Fruit fly (Drosophila melanogaster) whole organism, embryonic: ENCODE measurements around the gene CG12069.

Source experiments
- Asciz ChIP-seq: fragments of 200-800 bp; sonication (Bioruptor generic); optimal IDR thresholded peaks from 2 replicates; lab custom pipeline; 2017; ENCODE audit warnings: missing biosample characterization, mild to moderate bottlenecking, missing genetic modification characterization, missing genetic modification reagents
- B-H1 ChIP-seq: fragments of 200-800 bp; sonication (Bioruptor generic); IDR thresholded peaks from 3 replicates; pipeline ENCODE4 v1.3.6; 2022; ENCODE audit warnings: missing biosample characterization, missing genetic modification characterization
- Blimp-1 ChIP-seq: fragments of 200-800 bp; sonication (Bioruptor generic); optimal IDR thresholded peaks from 3 replicates; lab custom pipeline; 2018; ENCODE audit warnings: missing biosample characterization, missing genetic modification characterization, mild to moderate bottlenecking, moderate library complexity, missing genetic modification reagents
- CG10267 ChIP-seq: fragments of 200-800 bp; sonication (Bioruptor generic); optimal IDR thresholded peaks from 2 replicates; lab custom pipeline; 2018; ENCODE audit warnings: missing biosample characterization, mild to moderate bottlenecking, missing genetic modification characterization, moderate library complexity
- CG10274 ChIP-seq: fragments of 200-800 bp; sonication (Bioruptor generic); optimal IDR thresholded peaks from 3 replicates; lab custom pipeline; 2017; ENCODE audit warnings: missing biosample characterization, mild to moderate bottlenecking, missing genetic modification characterization
- CG16863 ChIP-seq: fragments of 200-800 bp; sonication (Bioruptor generic); optimal IDR thresholded peaks from 3 replicates; lab custom pipeline; 2016; ENCODE audit warnings: missing biosample characterization, missing genetic modification characterization
- CG2120 ChIP-seq: fragments of 200-800 bp; sonication (Bioruptor generic); optimal IDR thresholded peaks from 3 replicates; lab custom pipeline; 2016; ENCODE audit warnings: missing biosample characterization, missing genetic modification characterization
- CG2712 ChIP-seq: fragments of 200-800 bp; optimal IDR thresholded peaks from 3 replicates; lab custom pipeline; 2019; ENCODE audit warnings: missing biosample characterization, mild to moderate bottlenecking, missing genetic modification characterization, moderate library complexity
- CG30020 ChIP-seq: fragments of 200-800 bp; optimal IDR thresholded peaks from 2 replicates; lab custom pipeline; 2019; ENCODE audit warnings: missing biosample characterization, mild to moderate bottlenecking, missing genetic modification characterization, moderate library complexity
- CG31441 ChIP-seq: fragments of 200-800 bp; sonication (Bioruptor generic); IDR thresholded peaks from 2 replicates; pipeline ENCODE4 v1.3.6; 2022; ENCODE audit warnings: missing biosample characterization, missing genetic modification characterization
- CG3163 ChIP-seq: fragments of 200-800 bp; sonication (Bioruptor generic); optimal IDR thresholded peaks from 3 replicates; lab custom pipeline; 2016; ENCODE audit warnings: missing biosample characterization, missing genetic modification characterization
- CG3847 ChIP-seq: fragments of 200-800 bp; sonication (Bioruptor generic); IDR thresholded peaks from 2 replicates; pipeline ENCODE4 v1.3.6; 2022; ENCODE audit warnings: missing biosample characterization, missing genetic modification characterization
- CG4404 ChIP-seq: fragments of 200-800 bp; sonication (Bioruptor generic); IDR thresholded peaks from 2 replicates; pipeline ENCODE4 v1.3.6; 2022; ENCODE audit warnings: missing biosample characterization, missing genetic modification characterization
- CG4424 ChIP-seq: fragments of 200-800 bp; sonication (Bioruptor generic); optimal IDR thresholded peaks from 3 replicates; lab custom pipeline; 2016; ENCODE audit warnings: missing biosample characterization, missing genetic modification characterization
- CG4730 ChIP-seq: fragments of 200-800 bp; sonication (Bioruptor generic); IDR thresholded peaks from 2 replicates; pipeline ENCODE4 v1.3.6; 2022; ENCODE audit warnings: missing biosample characterization, missing genetic modification characterization
- CG4820 ChIP-seq: fragments of 200-800 bp; sonication (Bioruptor generic); optimal IDR thresholded peaks from 3 replicates; lab custom pipeline; 2016; ENCODE audit warnings: missing biosample characterization, missing genetic modification characterization
- CG4854 ChIP-seq: fragments of 200-800 bp; sonication (Bioruptor generic); optimal IDR thresholded peaks from 2 replicates; lab custom pipeline; 2016; ENCODE audit warnings: missing biosample characterization, missing genetic modification characterization, inconsistent platforms
- CG7745 ChIP-seq: fragments of 200-800 bp; sonication (Bioruptor generic); optimal IDR thresholded peaks from 2 replicates; lab custom pipeline; 2018; ENCODE audit warnings: missing biosample characterization, mild to moderate bottlenecking, missing genetic modification characterization, moderate library complexity
- CG7839 ChIP-seq: fragments of 200-800 bp; sonication (Bioruptor generic); optimal IDR thresholded peaks from 3 replicates; lab custom pipeline; 2018; ENCODE audit warnings: missing biosample characterization, mild to moderate bottlenecking, missing genetic modification characterization, moderate library complexity
- D19A ChIP-seq: fragments of 200-800 bp; optimal IDR thresholded peaks from 3 replicates; lab custom pipeline; 2019; ENCODE audit warnings: missing biosample characterization, mild to moderate bottlenecking, missing genetic modification characterization, moderate library complexity
- Drgx ChIP-seq: fragments of 200-800 bp; sonication (Bioruptor generic); IDR thresholded peaks from 2 replicates; pipeline ENCODE4 v1.3.6; 2022; ENCODE audit warnings: missing biosample characterization, missing genetic modification characterization
- Ets65A ChIP-seq: fragments of 200-800 bp; sonication (Bioruptor generic); peaks from one replicate; lab custom pipeline; 2016; ENCODE audit warnings: missing biosample characterization, missing genetic modification characterization
- Fer1 ChIP-seq: fragments of 200-800 bp; sonication (Bioruptor generic); optimal IDR thresholded peaks from 2 replicates; lab custom pipeline; 2017; ENCODE audit warnings: missing biosample characterization, mild to moderate bottlenecking, missing genetic modification characterization
- Fer2 ChIP-seq: fragments of 200-800 bp; sonication (Bioruptor generic); optimal IDR thresholded peaks from 2 replicates; lab custom pipeline; 2018; ENCODE audit warnings: missing biosample characterization, mild to moderate bottlenecking, missing genetic modification characterization, moderate library complexity
- HLHmδ ChIP-seq: fragments of 200-800 bp; sonication (Bioruptor generic); optimal IDR thresholded peaks from 2 replicates; lab custom pipeline; 2018; ENCODE audit warnings: missing biosample characterization, mild to moderate bottlenecking, missing genetic modification characterization, moderate library complexity
- Mes4 ChIP-seq: fragments of 200-800 bp; sonication (Bioruptor generic); optimal IDR thresholded peaks from 2 replicates; lab custom pipeline; 2016; ENCODE audit warnings: missing biosample characterization, missing genetic modification characterization
- NC2α ChIP-seq: fragments of 200-800 bp; sonication (Bioruptor generic); optimal IDR thresholded peaks from 2 replicates; lab custom pipeline; 2016; ENCODE audit warnings: missing biosample characterization, missing genetic modification characterization
- NK7.1 ChIP-seq: fragments of 200-800 bp; sonication (Bioruptor generic); optimal IDR thresholded peaks from 3 replicates; lab custom pipeline; 2016; ENCODE audit warnings: missing biosample characterization, missing genetic modification characterization
- Sox102F ChIP-seq: fragments of 200-800 bp; sonication (Bioruptor generic); optimal IDR thresholded peaks from 2 replicates; lab custom pipeline; 2018; ENCODE audit warnings: missing biosample characterization, mild to moderate bottlenecking, missing genetic modification characterization, moderate library complexity
- ap ChIP-seq: fragments of 200-800 bp; sonication (Bioruptor generic); IDR thresholded peaks from 2 replicates; pipeline ENCODE4 v1.3.6; 2022; ENCODE audit warnings: missing biosample characterization, missing genetic modification characterization
- bsh ChIP-seq, 2 experiments: fragments of 200-800 bp; sonication (Bioruptor generic); optimal IDR thresholded peaks; 2 replicates each; lab custom pipeline; 2017 to 2018; ENCODE audit warnings: mild to moderate bottlenecking in 2 of 2, missing biosample characterization in 2 of 2, missing genetic modification characterization in 2 of 2, moderate library complexity in 1 of 2
- cad ChIP-seq: fragments of >200 bp; optimal IDR thresholded peaks from 2 replicates; lab custom pipeline; 2017; ENCODE audit warnings: missing biosample characterization, missing genetic modification characterization
- crol ChIP-seq: fragments of 200-800 bp; sonication (Bioruptor generic); IDR thresholded peaks from 2 replicates; pipeline ENCODE4 v1.3.6; 2022; ENCODE audit warnings: missing biosample characterization, missing genetic modification characterization
- gsb-n ChIP-seq: fragments of 200-800 bp; sonication (Bioruptor generic); optimal IDR thresholded peaks from 3 replicates; lab custom pipeline; 2018; ENCODE audit warnings: missing biosample characterization, mild to moderate bottlenecking, missing genetic modification characterization
- jumu ChIP-seq: fragments of 200-800 bp; sonication (Bioruptor generic); optimal IDR thresholded peaks from 3 replicates; lab custom pipeline; 2016; ENCODE audit warnings: missing biosample characterization, missing genetic modification characterization
- lilli ChIP-seq: fragments of 200-800 bp; sonication (Bioruptor generic); optimal IDR thresholded peaks from 3 replicates; lab custom pipeline; 2016; ENCODE audit warnings: missing biosample characterization, missing genetic modification characterization
- luna ChIP-seq: fragments of 200-800 bp; sonication (Bioruptor generic); optimal IDR thresholded peaks from 2 replicates; lab custom pipeline; 2016; ENCODE audit warnings: missing biosample characterization, missing genetic modification characterization
- nmo ChIP-seq: fragments of 200-800 bp; sonication (Bioruptor generic); optimal IDR thresholded peaks from 2 replicates; lab custom pipeline; 2018; ENCODE audit warnings: missing biosample characterization, mild to moderate bottlenecking, missing genetic modification characterization, moderate library complexity
- oc ChIP-seq: fragments of 200-800 bp; sonication (Bioruptor generic); optimal IDR thresholded peaks from 2 replicates; lab custom pipeline; 2018; ENCODE audit warnings: missing biosample characterization, mild to moderate bottlenecking, missing genetic modification characterization, moderate library complexity
- prd ChIP-seq, 3 experiments: fragments of >200 bp in 2 of 3; fragments of 200-800 bp in 1 of 3; sonication (Bioruptor generic) in 1 of 3; optimal IDR thresholded peaks in 2 of 3; IDR thresholded peaks in 1 of 3; 2 replicates in 2 of 3; 3 replicates in 1 of 3; pipeline versions ENCODE4 v1.3.6 to Lab custom; 2017 to 2022; ENCODE audit warnings: missing biosample characterization in 1 of 3, missing genetic modification characterization in 1 of 3
- pros ChIP-seq: fragments of 200-800 bp; sonication (Bioruptor generic); optimal IDR thresholded peaks from 3 replicates; lab custom pipeline; 2019; ENCODE audit warnings: missing biosample characterization, mild to moderate bottlenecking, missing genetic modification characterization, moderate library complexity
- ranshi ChIP-seq: fragments of 200-800 bp; sonication (Bioruptor generic); IDR thresholded peaks from 2 replicates; pipeline ENCODE4 v1.3.6; 2022; ENCODE audit warnings: missing biosample characterization, missing genetic modification characterization
- sens ChIP-seq: fragments of 200-800 bp; sonication (Bioruptor generic); peaks from one replicate; lab custom pipeline; 2016; ENCODE audit warnings: missing biosample characterization, missing genetic modification characterization
- sisA ChIP-seq: fragments of 200-800 bp; sonication (Bioruptor generic); IDR thresholded peaks from 2 replicates; pipeline ENCODE4 v1.3.6; 2022; ENCODE audit warnings: missing biosample characterization, missing genetic modification characterization
- slbo ChIP-seq: fragments of 200-800 bp; sonication (Bioruptor generic); IDR thresholded peaks from 2 replicates; pipeline ENCODE4 v1.3.6; 2022; ENCODE audit warnings: missing biosample characterization, missing genetic modification characterization
- tin ChIP-seq: fragments of 200-800 bp; sonication (Bioruptor generic); optimal IDR thresholded peaks from 3 replicates; lab custom pipeline; 2016; ENCODE audit warnings: missing biosample characterization, missing genetic modification characterization

Gene CG12069

dm6 chr3R:30718442-30718841, 23.1 kb upstream of the CG12069 start (continued):
- TF ChIP-seq bsh (GFP tag; optimal IDR thresholded peaks at IDR 0.05; lab: Kevin White, UChicago) (peak in 1 of 2 experiments; percentile 58), nmo (GFP tag; lab: Kevin White, UChicago) (peak; percentile 43), CG4730 (GFP tag; lab: Robert Waterston, UW) (0 out of 2 replicates have a peak, but pooled peaks have one; percentile 25), CG7839 (tag; lab: Kevin White, UChicago) (peak; percentile 30), sisA (GFP tag; lab: Robert Waterston, UW) (0 out of 2 replicates have a peak, but pooled peaks have one; percentile 24), lilli (GFP tag; lab: Kevin White, UChicago) (no peak), B-H1 (GFP tag; lab: Robert Waterston, UW) (0 out of 3 replicates have a peak, but pooled peaks have one; percentile 13), Sox102F (GFP tag; lab: Kevin White, UChicago) (peak; percentile 43), CG31441 (GFP tag; lab: Robert Waterston, UW) (0 out of 2 replicates have a peak, but pooled peaks have one; percentile 9), Asciz (GFP tag; lab: Kevin White, UChicago) (no peak), CG4424 (GFP tag; lab: Kevin White, UChicago) (peak; percentile 39), gsb-n (tag; lab: Kevin White, UChicago) (peak; percentile 31), ap (GFP tag; lab: Robert Waterston, UW) (0 out of 2 replicates have a peak, but pooled peaks have one; percentile 43), CG4820 (GFP tag; lab: Kevin White, UChicago) (peak; percentile 7), slbo (GFP tag; lab: Robert Waterston, UW) (peak; percentile 37; the same call in 1 of the 2 replicates), CG10267 (no peak), jumu (GFP tag; lab: Kevin White, UChicago) (no peak), CG2712 (tag; lab: Kevin White, UChicago) (peak; percentile 53)

DNA sequence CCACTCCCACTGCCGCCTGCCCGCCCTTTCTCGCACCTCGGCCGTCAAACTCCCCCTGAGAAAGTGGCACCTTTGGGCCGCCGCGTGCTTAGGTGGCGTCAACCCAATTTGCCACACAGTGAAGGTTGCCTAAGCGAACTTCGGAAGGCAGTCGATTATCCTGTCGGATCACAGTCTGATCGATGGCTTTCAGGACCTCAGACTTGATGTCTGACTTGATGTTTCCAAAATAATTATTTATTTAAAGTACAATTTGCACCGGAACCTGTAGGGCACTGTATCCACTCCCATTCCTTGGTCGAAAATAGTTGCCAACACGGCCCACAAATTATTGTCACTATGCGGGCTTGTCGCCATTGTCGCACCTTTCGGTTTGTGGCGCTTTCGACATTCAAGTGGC, 19.1 kb upstream of the CG12069 start:
- TF ChIP-seq Ets65A (GFP tag; lab: Kevin White, UChicago), result peak; percentile 27
- peak; percentile 66 for TF ChIP-seq Drgx
- no peak for TF ChIP-seq NC2α (GFP tag; lab: Kevin White, UChicago)

dm6 chr3R:30710442-30710841, 15.1 kb upstream of the CG12069 start:
- no peak for TF ChIP-seq oc (tag; lab: Kevin White, UChicago)
- TF ChIP-seq luna, result no peak
- TF ChIP-seq pros (GFP tag; lab: Kevin White, UChicago), result peak; percentile 51
- TF ChIP-seq gsb-n (tag; lab: Kevin White, UChicago), result peak; percentile 54
- no peak for TF ChIP-seq CG16863
- TF ChIP-seq CG10274 (GFP tag; lab: Kevin White, UChicago), result no peak
- TF ChIP-seq Drgx, result no peak
- TF ChIP-seq CG3163, result no peak
- no peak for TF ChIP-seq CG30020 (tag; lab: Kevin White, UChicago)
- TF ChIP-seq prd (optimal IDR thresholded peaks at IDR 0.05; lab: Kevin White, UChicago), result no peak
- 0 out of 3 replicates have a peak, but pooled peaks have one; percentile 4 for TF ChIP-seq prd (GFP tag; IDR thresholded peaks at IDR 0.05; lab: Robert Waterston, UW)
- no peak for TF ChIP-seq CG4854 (GFP tag; lab: Kevin White, UChicago)

DNA sequence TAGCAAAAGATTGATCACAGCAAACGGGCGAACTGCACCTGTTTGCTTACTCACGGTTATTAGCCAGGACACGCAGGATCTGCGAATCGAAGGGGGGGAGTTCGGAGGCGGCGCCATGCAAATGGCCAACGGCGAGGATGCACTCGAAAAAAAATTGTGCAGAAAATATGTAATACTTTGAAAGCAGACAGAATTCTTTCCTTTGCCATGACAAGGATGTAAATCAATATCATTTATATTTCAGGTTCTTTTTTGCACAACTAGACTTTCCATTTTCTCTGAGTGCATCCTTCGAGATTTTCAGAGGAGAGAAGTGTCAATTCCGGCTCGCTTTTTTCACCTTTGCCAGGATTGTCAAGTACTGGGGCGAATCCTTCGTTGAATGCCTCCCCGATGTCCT, 14.0 kb upstream of the CG12069 start:
- TF ChIP-seq ranshi (peak; percentile 59; the same call in 1 of the 2 replicates), CG3847 (0 out of 2 replicates have a peak, but pooled peaks have one; percentile 30), HLHmδ (GFP tag; lab: Kevin White, UChicago) (no peak), CG7745 (tag; lab: Kevin White, UChicago) (no peak), D19A (no peak), CG31441 (GFP tag; lab: Robert Waterston, UW) (0 out of 2 replicates have a peak, but pooled peaks have one; percentile 15), CG4404 (0 out of 2 replicates have a peak, but pooled peaks have one; percentile 13), Blimp-1 (GFP tag; lab: Kevin White, UChicago) (peak; percentile 23), sens (peak; percentile 74), NK7.1 (GFP tag; lab: Kevin White, UChicago) (no peak), tin (GFP tag; lab: Kevin White, UChicago) (peak; percentile 19), bsh (GFP tag; optimal IDR thresholded peaks at IDR 0.05; lab: Kevin White, UChicago) (peak in 1 of 2 experiments; percentile 19), Fer2 (no peak), cad (GFP tag; lab: Kevin White, UChicago) (no peak), Fer1 (GFP tag; lab: Kevin White, UChicago) (no peak), crol (GFP tag; lab: Robert Waterston, UW) (no peak), Mes4 (GFP tag; lab: Kevin White, UChicago) (no peak), Ets65A (GFP tag; lab: Kevin White, UChicago) (peak; percentile 77), CG2120 (GFP tag; lab: Kevin White, UChicago) (peak; percentile 36)
